Worm (Caenorhabditis elegans) whole organism, L4 larva: ENCODE measurements around the gene pbo-4.

Experiments used
- F10B5.3 ChIP-seq: sonication (generic microtip); optimal IDR thresholded peaks from 2 replicates; lab custom pipeline; 2016; ENCODE audit warnings: mild to moderate bottlenecking, missing genetic modification characterization, missing compliant biosample characterization
- Y48G9A.11 ChIP-seq: fragments of 200-800 bp; sonication (Bioruptor generic); IDR thresholded peaks from 2 replicates; pipeline ENCODE4 v1.3.6; 2022; ENCODE audit warnings: missing genetic modification reagents, missing genetic modification characterization, missing compliant biosample characterization
- ceh-44 ChIP-seq: fragments of 200-800 bp; sonication (Bioruptor generic); IDR thresholded peaks from 2 replicates; pipeline ENCODE4 v1.3.6; 2022; ENCODE audit warnings: missing genetic modification reagents, missing genetic modification characterization, missing compliant biosample characterization
- ceh-82 ChIP-seq: sonication (generic microtip); optimal IDR thresholded peaks from 2 replicates; lab custom pipeline; 2017; ENCODE audit warnings: missing biosample characterization, missing genetic modification characterization
- daf-12 ChIP-seq: fragments of 150-350 bp; optimal IDR thresholded peaks from 2 replicates; lab custom pipeline; 2014; ENCODE audit warnings: missing biosample characterization, missing genetic modification reagents, missing genetic modification characterization
- egl-27 ChIP-seq: sonication (generic microtip); optimal IDR thresholded peaks from 3 replicates; lab custom pipeline; 2017; ENCODE audit warnings: missing biosample characterization, missing genetic modification reagents, missing genetic modification characterization
- hif-1 ChIP-seq, 2 experiments: sonication (generic microtip); optimal IDR thresholded peaks; 2 replicates each; lab custom pipeline; 2016 to 2017; ENCODE audit warnings: missing compliant biosample characterization in 2 of 2, missing genetic modification characterization in 2 of 2, missing genetic modification reagents in 2 of 2, missing genotype in 2 of 2, mild to moderate bottlenecking in 1 of 2
- lir-3 ChIP-seq: sonication (generic microtip); optimal IDR thresholded peaks from 2 replicates; lab custom pipeline; 2016; ENCODE audit warnings: mild to moderate bottlenecking, missing genetic modification characterization, missing compliant biosample characterization
- nhr-11 ChIP-seq: fragments of 150-350 bp; optimal IDR thresholded peaks from 2 replicates; lab custom pipeline; 2014; ENCODE audit warnings: missing biosample characterization, missing genetic modification characterization
- nhr-28 ChIP-seq: fragments of 150-350 bp; optimal IDR thresholded peaks from 2 replicates; lab custom pipeline; 2014; ENCODE audit warnings: missing biosample characterization, missing genetic modification characterization
- unc-130 ChIP-seq: sonication (generic microtip); optimal IDR thresholded peaks from 2 replicates; lab custom pipeline; 2016; ENCODE audit warnings: missing genetic modification reagents, missing genetic modification characterization, missing compliant biosample characterization
- zag-1 ChIP-seq: fragments of 150-350 bp; optimal IDR thresholded peaks from 2 replicates; lab custom pipeline; 2014; ENCODE audit warnings: missing biosample characterization, missing genetic modification characterization

ce11 chrX:10907418-10907817, 46.5 kb upstream of the pbo-4 start:
- TF ChIP-seq egl-27 (tag; lab: Kevin White, UChicago) (no peak), lir-3 (tag; lab: Kevin White, UChicago) (no peak), nhr-28 (tag; lab: Kevin White, UChicago) (no peak), unc-130 (GFP tag; lab: Kevin White, UChicago) (no peak), ceh-82 (no peak), nhr-11 (no peak), Y48G9A.11 (GFP tag; lab: Robert Waterston, UW) (no peak), F10B5.3 (tag; lab: Kevin White, UChicago) (no peak), hif-1 (tag; optimal IDR thresholded peaks at IDR 0.05; lab: Kevin White, UChicago) (no peak), ceh-44 (no peak), daf-12 (tag; lab: Kevin White, UChicago) (no peak), zag-1 (tag; lab: Kevin White, UChicago) (no peak)
